Fruit fly (Drosophila melanogaster) whole organism, prepupa: ENCODE measurements around the gene Cpr72Eb.

Experiments used
- CG10631 ChIP-seq: fragments of 200-800 bp; sonication (Bioruptor generic); optimal IDR thresholded peaks from 2 replicates; lab custom pipeline; 2016; ENCODE audit warnings: missing biosample characterization, missing genetic modification characterization
- CG11762 ChIP-seq: fragments of 200-800 bp; sonication (Bioruptor generic); optimal IDR thresholded peaks from 3 replicates; lab custom pipeline; 2016; ENCODE audit warnings: missing biosample characterization, missing genetic modification characterization; ENCODE audit not compliant: insufficient read depth
- CG15336 ChIP-seq: fragments of 200-800 bp; sonication (Bioruptor generic); IDR thresholded peaks from 2 replicates; pipeline ENCODE4 v1.3.6; 2022; ENCODE audit warnings: missing biosample characterization, missing genetic modification characterization
- CG16779 ChIP-seq: fragments of 200-800 bp; sonication (Bioruptor generic); optimal IDR thresholded peaks from 3 replicates; lab custom pipeline; 2017; ENCODE audit warnings: missing biosample characterization, mild to moderate bottlenecking, missing genetic modification characterization
- CG32006 ChIP-seq: fragments of 200-800 bp; sonication (Bioruptor generic); optimal IDR thresholded peaks from 3 replicates; lab custom pipeline; 2017; ENCODE audit warnings: missing biosample characterization, mild to moderate bottlenecking, missing genetic modification characterization
- CG3919 ChIP-seq: fragments of 200-800 bp; sonication (Bioruptor generic); optimal IDR thresholded peaks from 3 replicates; lab custom pipeline; 2016; ENCODE audit warnings: missing biosample characterization, missing genetic modification characterization
- CG4318 ChIP-seq: fragments of 200-800 bp; sonication (Bioruptor generic); optimal IDR thresholded peaks from 3 replicates; lab custom pipeline; 2017; ENCODE audit warnings: missing biosample characterization, mild to moderate bottlenecking, missing genetic modification characterization
- CG6276 ChIP-seq: fragments of 200-800 bp; sonication (Bioruptor generic); optimal IDR thresholded peaks from 2 replicates; lab custom pipeline; 2017; ENCODE audit warnings: missing biosample characterization, mild to moderate bottlenecking, missing genetic modification characterization
- CG6808 ChIP-seq: fragments of 200-800 bp; sonication (Bioruptor generic); optimal IDR thresholded peaks from 3 replicates; lab custom pipeline; 2017; ENCODE audit warnings: missing biosample characterization, missing genetic modification characterization, mild to moderate bottlenecking, moderate library complexity, missing genetic modification reagents
- CG8119 ChIP-seq: fragments of 200-800 bp; sonication (Bioruptor generic); IDR thresholded peaks from 3 replicates; pipeline ENCODE4 v1.3.6; 2022; ENCODE audit warnings: missing biosample characterization, missing genetic modification characterization
- CG8319 ChIP-seq: fragments of 200-800 bp; sonication (Bioruptor generic); optimal IDR thresholded peaks from 3 replicates; lab custom pipeline; 2016; ENCODE audit warnings: missing biosample characterization, missing genetic modification characterization
- CG8632 ChIP-seq: fragments of 200-800 bp; sonication (Bioruptor generic); optimal IDR thresholded peaks from 3 replicates; lab custom pipeline; 2016; ENCODE audit warnings: missing biosample characterization, missing genetic modification characterization
- Eip78C ChIP-seq: fragments of 200-800 bp; sonication (Bioruptor generic); peaks from one replicate; lab custom pipeline; 2016; ENCODE audit warnings: missing biosample characterization, missing genetic modification characterization
- Ets21C ChIP-seq: fragments of 200-800 bp; sonication (Bioruptor generic); optimal IDR thresholded peaks from 3 replicates; lab custom pipeline; 2016; ENCODE audit warnings: missing biosample characterization, missing genetic modification characterization
- Gug ChIP-seq: fragments of 200-800 bp; sonication (Bioruptor generic); IDR thresholded peaks from 2 replicates; pipeline ENCODE4 v1.3.6; 2022; ENCODE audit warnings: missing biosample characterization, missing genetic modification characterization
- Hr38 ChIP-seq: sonication (Bioruptor generic); optimal IDR thresholded peaks from 2 replicates; lab custom pipeline; 2016; ENCODE audit warnings: missing biosample characterization, missing genetic modification characterization
- Hr4 ChIP-seq: fragments of 200-800 bp; sonication (Bioruptor generic); optimal IDR thresholded peaks from 3 replicates; lab custom pipeline; 2016; ENCODE audit warnings: missing biosample characterization, missing genetic modification characterization
- Lpt ChIP-seq: fragments of 200-800 bp; sonication (Bioruptor generic); optimal IDR thresholded peaks from 3 replicates; lab custom pipeline; 2016; ENCODE audit warnings: missing biosample characterization, missing genetic modification characterization
- Met ChIP-seq: fragments of 200-800 bp; sonication (Bioruptor generic); optimal IDR thresholded peaks from 3 replicates; lab custom pipeline; 2016; ENCODE audit warnings: missing biosample characterization, missing genetic modification characterization
- OdsH ChIP-seq: fragments of 200-800 bp; sonication (Bioruptor generic); optimal IDR thresholded peaks from 3 replicates; lab custom pipeline; 2016; ENCODE audit warnings: missing biosample characterization, missing genetic modification characterization
- Smox ChIP-seq: fragments of 200-800 bp; sonication (Bioruptor generic); optimal IDR thresholded peaks from 3 replicates; lab custom pipeline; 2016; ENCODE audit warnings: missing biosample characterization, missing genetic modification characterization
- Sox14 ChIP-seq: fragments of 200-800 bp; sonication (Bioruptor generic); optimal IDR thresholded peaks from 3 replicates; lab custom pipeline; 2016; ENCODE audit warnings: missing biosample characterization, missing genetic modification characterization
- Sox15 ChIP-seq: fragments of 200-800 bp; sonication (Bioruptor generic); optimal IDR thresholded peaks from 3 replicates; lab custom pipeline; 2016; ENCODE audit warnings: missing biosample characterization, missing genetic modification characterization
- achi ChIP-seq: fragments of 200-800 bp; sonication (Bioruptor generic); optimal IDR thresholded peaks from 3 replicates; lab custom pipeline; 2016; ENCODE audit warnings: missing biosample characterization, missing genetic modification characterization
- acj6 ChIP-seq: fragments of 200-800 bp; sonication (Bioruptor generic); optimal IDR thresholded peaks from 3 replicates; lab custom pipeline; 2016; ENCODE audit warnings: missing biosample characterization, missing genetic modification characterization
- dac ChIP-seq: fragments of 200-800 bp; sonication (Bioruptor generic); optimal IDR thresholded peaks from 2 replicates; lab custom pipeline; 2017; ENCODE audit warnings: missing biosample characterization, mild to moderate bottlenecking, missing genetic modification characterization
- fd85E ChIP-seq: fragments of 200-800 bp; sonication (Bioruptor generic); optimal IDR thresholded peaks from 3 replicates; lab custom pipeline; 2016; ENCODE audit warnings: missing biosample characterization, missing genetic modification characterization
- lz ChIP-seq: fragments of 200-800 bp; sonication (Bioruptor generic); optimal IDR thresholded peaks from 3 replicates; lab custom pipeline; 2016; ENCODE audit warnings: missing biosample characterization, missing genetic modification characterization
- pdm3 ChIP-seq: fragments of 200-800 bp; sonication (Bioruptor generic); optimal IDR thresholded peaks from 3 replicates; lab custom pipeline; 2016; ENCODE audit warnings: missing biosample characterization, missing genetic modification characterization
- salr ChIP-seq, 2 experiments: fragments of 200-800 bp; sonication (Bioruptor generic); optimal IDR thresholded peaks; 3 replicates each; lab custom pipeline; 2016 to 2018; ENCODE audit warnings: missing biosample characterization in 2 of 2, missing genetic modification characterization in 2 of 2, mild to moderate bottlenecking in 1 of 2
- svp ChIP-seq: fragments of 200-800 bp; sonication (Bioruptor generic); peaks from one replicate; lab custom pipeline; 2016; ENCODE audit warnings: missing biosample characterization, missing genetic modification characterization
- topi ChIP-seq: fragments of 200-800 bp; sonication (Bioruptor generic); optimal IDR thresholded peaks from 3 replicates; lab custom pipeline; 2016; ENCODE audit warnings: missing biosample characterization, missing genetic modification characterization

Cpr72Eb gene

dm6 chr3L:16328207-16328891, 36.4 kb upstream of the Cpr72Eb start, which contains the start of gene CG13058 (continued):
- TF ChIP-seq Gug (GFP tag; lab: Robert Waterston, UW) (peak; percentile 32; the same call in 1 of the 2 replicates), Ets21C (GFP tag; lab: Kevin White, UChicago) (no peak), achi (GFP tag; lab: Kevin White, UChicago) (peak; percentile 61), Hr38 (GFP tag; lab: Kevin White, UChicago) (peak; percentile 5), acj6 (GFP tag; lab: Kevin White, UChicago) (peak; percentile 50), CG15336 (peak; percentile 93), Eip78C (GFP tag; lab: Kevin White, UChicago) (peak; percentile 70), CG10631 (GFP tag; lab: Kevin White, UChicago) (peak; percentile 37), CG3919 (peak; percentile 44), CG4318 (peak; percentile 78)

dm6 chr3L:16329495-16329894, 35.2 kb upstream of the Cpr72Eb start, which contains the start of gene CG33061:
Gene CG33061, plus strand, starts transcription at chr3L:16329795.
- TF ChIP-seq CG16779 (tag; lab: Kevin White, UChicago) (no peak), CG11762 (GFP tag; lab: Kevin White, UChicago) (no peak), Met (GFP tag; lab: Kevin White, UChicago) (no peak), svp (GFP tag; lab: Kevin White, UChicago) (no peak), salr (GFP tag; optimal IDR thresholded peaks at IDR 0.05; lab: Kevin White, UChicago) (no peak), Lpt (no peak), CG6808 (GFP tag; lab: Kevin White, UChicago) (no peak), OdsH (GFP tag; lab: Kevin White, UChicago) (no peak), Hr4 (GFP tag; lab: Kevin White, UChicago) (no peak), CG8119 (GFP tag; lab: Robert Waterston, UW) (no peak), Sox14 (GFP tag; lab: Kevin White, UChicago) (no peak), CG8632 (GFP tag; lab: Kevin White, UChicago) (no peak)

dm6 chr3L:16330740-16331139, 34.0 kb upstream of the Cpr72Eb start, which contains the start of gene CG33060:
Gene CG33060, plus strand, starts transcription at chr3L:16331040.
- TF ChIP-seq Hr38 (GFP tag; lab: Kevin White, UChicago) (no peak), Sox15 (no peak)

- TF ChIP-seq dac (GFP tag; lab: Kevin White, UChicago) (no peak), CG3919 (no peak), CG11762 (GFP tag; lab: Kevin White, UChicago) (no peak), Smox (GFP tag; lab: Kevin White, UChicago) (no peak), pdm3 (GFP tag; lab: Kevin White, UChicago) (no peak), CG10631 (GFP tag; lab: Kevin White, UChicago) (no peak), CG6276 (GFP tag; lab: Kevin White, UChicago) (no peak), topi (GFP tag; lab: Kevin White, UChicago) (no peak)
Observed at dm6 chr3L:16331633-16332032, 33.1 kb upstream of the Cpr72Eb start, which contains the start of gene retinin. Gene retinin, plus strand, starts transcription at chr3L:16331933.

- no peak for TF ChIP-seq lz (GFP tag; lab: Kevin White, UChicago)
- TF ChIP-seq svp (GFP tag; lab: Kevin White, UChicago), result no peak
- no peak for TF ChIP-seq CG3919
- no peak for TF ChIP-seq fd85E (GFP tag; lab: Kevin White, UChicago)
- no peak for TF ChIP-seq CG8319 (GFP tag; lab: Kevin White, UChicago)
- TF ChIP-seq achi (GFP tag; lab: Kevin White, UChicago), result no peak
- TF ChIP-seq Smox (GFP tag; lab: Kevin White, UChicago), result no peak
- no peak for TF ChIP-seq CG32006
Observed at dm6 chr3L:16333013-16333412, 31.7 kb upstream of the Cpr72Eb start, which contains the start of gene CG13056. Gene CG13056, plus strand, starts transcription at chr3L:16333313.
